Fruit fly (Drosophila melanogaster): Measurements from ENCODE around the gene Serinc.

Gene Serinc

dm6 chr3L:16410234-16411119 is 2.0 kb upstream of the Serinc start (continued):
- TF ChIP-seq CG31365 (tag; optimal IDR thresholded peaks at IDR 0.05) (no peak), rib (GFP tag; IDR thresholded peaks at IDR 0.05) (peak; percentile 61; the same call in 1 of the 2 replicates), Vsx1 (GFP tag; optimal IDR thresholded peaks at IDR 0.05) (no peak), nom (GFP tag; optimal IDR thresholded peaks at IDR 0.05) (peak; percentile 88), CG16813 (GFP tag; IDR thresholded peaks at IDR 0.05; ENCODE audit: partially characterized antibody) (no peak), CG1832 (GFP tag; optimal IDR thresholded peaks at IDR 0.05) (peak; percentile 42), Scr (GFP tag; IDR thresholded peaks at IDR 0.05; ENCODE audit: partially characterized antibody) (no peak), zf30C (GFP tag; optimal IDR thresholded peaks at IDR 0.05) (peak; percentile 76), dpn (GFP tag; optimal IDR thresholded peaks at IDR 0.05) (no peak), chm (GFP tag; IDR thresholded peaks at IDR 0.05) (peak; percentile 10; the same call in 1 of the 2 replicates), Kr (GFP tag; optimal IDR thresholded peaks at IDR 0.05) (peak; percentile 89), phol (tag; optimal IDR thresholded peaks at IDR 0.05) (peak; percentile 54), CG16779 (GFP tag; IDR thresholded peaks at IDR 0.05) (0 out of 2 replicates have a peak, but pooled peaks have one; percentile 69), kni (GFP tag; optimal IDR thresholded peaks at IDR 0.05) (peak; percentile 53), HLH54F (GFP tag; optimal IDR thresholded peaks at IDR 0.05) (peak; percentile 21), CG2116 (GFP tag; optimal IDR thresholded peaks at IDR 0.05) (no peak), pnt (GFP tag; optimal IDR thresholded peaks at IDR 0.05) (no peak), cg (GFP tag; optimal IDR thresholded peaks at IDR 0.05) (peak; percentile 87)

- TF ChIP-seq cas (GFP tag; IDR thresholded peaks at IDR 0.05) (no peak), CG15479 (GFP tag; optimal IDR thresholded peaks at IDR 0.05) (peak; percentile 77), fd102C (GFP tag; optimal IDR thresholded peaks at IDR 0.05) (peak; percentile 25), rib (GFP tag; IDR thresholded peaks at IDR 0.05) (no peak), gsb (GFP tag; IDR thresholded peaks at IDR 0.05) (no peak), Xbp1 (GFP tag; optimal IDR thresholded peaks at IDR 0.05) (peak; percentile 3), Hmx (GFP tag; optimal IDR thresholded peaks at IDR 0.05) (no peak), row (GFP tag; IDR thresholded peaks at IDR 0.05) (peak; percentile 46; the same call in 1 of the 3 replicates), seq (GFP tag; IDR thresholded peaks at IDR 0.05) (peak; percentile 17; the same call in 1 of the 2 replicates), Atf3 (GFP tag; optimal IDR thresholded peaks at IDR 0.05) (no peak), CG11723 (GFP tag; optimal IDR thresholded peaks at IDR 0.05) (peak; percentile 34), CG6654 (GFP tag; optimal IDR thresholded peaks at IDR 0.05) (no peak), HLH3B (GFP tag; IDR thresholded peaks at IDR 0.05) (0 out of 2 replicates have a peak, but pooled peaks have one; percentile 7), CG31224 (GFP tag; IDR thresholded peaks at IDR 0.05) (no peak), Ada2b (GFP tag; IDR thresholded peaks at IDR 0.05) (no peak), ci (GFP tag; IDR thresholded peaks at IDR 0.05) (peak; percentile 74; the same call in 2 of the 3 replicates), Dp (GFP tag; optimal IDR thresholded peaks at IDR 0.05) (peak; percentile 67), pb (GFP tag; optimal IDR thresholded peaks at IDR 0.05) (no peak), CG8388 (GFP tag; optimal IDR thresholded peaks at IDR 0.05) (peak; percentile 11), Dip3 (GFP tag; optimal IDR thresholded peaks at IDR 0.05) (no peak), slbo (GFP tag; IDR thresholded peaks at IDR 0.05) (no peak), stc (GFP tag; IDR thresholded peaks at IDR 0.05) (peak; percentile 54; the same call in 1 of the 2 replicates), BEAF-32 (GFP tag; optimal IDR thresholded peaks at IDR 0.05) (no peak), scrt (GFP tag; optimal IDR thresholded peaks at IDR 0.05) (peak; percentile 55), ap (GFP tag; IDR thresholded peaks at IDR 0.05) (no peak), sim (GFP tag; IDR thresholded peaks at IDR 0.05) (0 out of 2 replicates have a peak, but pooled peaks have one; percentile 30), CG12219 (GFP tag; optimal IDR thresholded peaks at IDR 0.05) (peak; percentile 8), fd96Cb (tag; optimal IDR thresholded peaks at IDR 0.05) (no peak), Abd-B (GFP tag; optimal IDR thresholded peaks at IDR 0.05) (no peak), Sox102F (GFP tag; optimal IDR thresholded peaks at IDR 0.05) (no peak), Dll (GFP tag; IDR thresholded peaks at IDR 0.05; ENCODE audit: partially characterized antibody) (peak; percentile 23; the same call in 2 of the 4 replicates)
These were observed 956 bp upstream of the Serinc start, which contains the start of gene fax for dm6 chr3L:16411566-16411965. Gene fax, minus strand, starts transcription at chr3L:16411828.

Measured in whole organism, embryonic.